Fruit fly (Drosophila melanogaster) whole organism, embryonic: ENCODE measurements around the gene CG8562.

Experiments
- Abd-B ChIP-seq: fragments of 200-800 bp; sonication (Bioruptor generic); optimal IDR thresholded peaks from 2 replicates; lab custom pipeline; 2018; ENCODE audit warnings: missing biosample characterization, mild to moderate bottlenecking, missing genetic modification characterization, moderate library complexity
- CG10274 ChIP-seq: fragments of 200-800 bp; sonication (Bioruptor generic); optimal IDR thresholded peaks from 3 replicates; lab custom pipeline; 2017; ENCODE audit warnings: missing biosample characterization, mild to moderate bottlenecking, missing genetic modification characterization
- CG10321 ChIP-seq: fragments of 200-800 bp; sonication (Bioruptor generic); IDR thresholded peaks from 2 replicates; pipeline ENCODE4 v1.3.6; 2022; ENCODE audit warnings: missing biosample characterization, missing genetic modification characterization
- CG10543 ChIP-seq: fragments of 200-800 bp; sonication (Bioruptor generic); optimal IDR thresholded peaks from 3 replicates; lab custom pipeline; 2017; ENCODE audit warnings: missing biosample characterization, mild to moderate bottlenecking, missing genetic modification characterization, moderate library complexity
- CG11456 ChIP-seq: fragments of 200-800 bp; sonication (Bioruptor generic); IDR thresholded peaks from 3 replicates; pipeline ENCODE4 v1.3.6; 2022; ENCODE audit warnings: missing biosample characterization, missing genetic modification characterization
- CG11696 ChIP-seq: fragments of 200-800 bp; sonication (Bioruptor generic); IDR thresholded peaks from 2 replicates; pipeline ENCODE4 v1.3.6; 2022; ENCODE audit warnings: missing biosample characterization, missing genetic modification characterization
- CG12104 ChIP-seq: fragments of 200-800 bp; sonication (Bioruptor generic); optimal IDR thresholded peaks from 3 replicates; lab custom pipeline; 2016; ENCODE audit warnings: missing biosample characterization, missing genetic modification characterization
- CG12769 ChIP-seq: fragments of 200-800 bp; sonication (Bioruptor generic); optimal IDR thresholded peaks from 2 replicates; lab custom pipeline; 2019; ENCODE audit warnings: missing biosample characterization, mild to moderate bottlenecking, missing genetic modification characterization, moderate library complexity
- CG13894 ChIP-seq: fragments of 200-800 bp; sonication (Bioruptor generic); optimal IDR thresholded peaks from 3 replicates; lab custom pipeline; 2018; ENCODE audit warnings: missing biosample characterization, mild to moderate bottlenecking, missing genetic modification characterization, moderate library complexity
- CG14441 ChIP-seq: fragments of 200-800 bp; sonication (Bioruptor generic); IDR thresholded peaks from 2 replicates; pipeline ENCODE4 v1.3.6; 2022; ENCODE audit warnings: missing biosample characterization, missing genetic modification characterization
- CG1529 ChIP-seq: fragments of 200-800 bp; sonication (Bioruptor generic); optimal IDR thresholded peaks from 3 replicates; lab custom pipeline; 2018; ENCODE audit warnings: missing biosample characterization, missing genetic modification characterization
- CG15601 ChIP-seq: fragments of 200-800 bp; sonication (Bioruptor generic); optimal IDR thresholded peaks from 3 replicates; lab custom pipeline; 2019; ENCODE audit warnings: missing biosample characterization, mild to moderate bottlenecking, missing genetic modification characterization, moderate library complexity
- CG1603 ChIP-seq: fragments of 200-800 bp; sonication (Bioruptor generic); optimal IDR thresholded peaks from 2 replicates; lab custom pipeline; 2019; ENCODE audit warnings: missing biosample characterization, mild to moderate bottlenecking, missing genetic modification characterization, moderate library complexity
- CG1832 ChIP-seq: fragments of 200-800 bp; sonication (Bioruptor generic); optimal IDR thresholded peaks from 2 replicates; lab custom pipeline; 2017; ENCODE audit warnings: missing biosample characterization, mild to moderate bottlenecking, missing genetic modification characterization, inconsistent platforms
- CG2116 ChIP-seq: fragments of 200-800 bp; sonication (Bioruptor generic); optimal IDR thresholded peaks from 3 replicates; lab custom pipeline; 2018; ENCODE audit warnings: missing biosample characterization, mild to moderate bottlenecking, missing genetic modification characterization
- CG2202 ChIP-seq: fragments of 200-800 bp; sonication (Bioruptor generic); optimal IDR thresholded peaks from 2 replicates; lab custom pipeline; 2018; ENCODE audit warnings: missing biosample characterization, mild to moderate bottlenecking, missing genetic modification characterization
- CG3065 ChIP-seq: fragments of 200-800 bp; sonication (Bioruptor generic); optimal IDR thresholded peaks from 2 replicates; lab custom pipeline; 2016; ENCODE audit warnings: missing biosample characterization, missing genetic modification characterization
- CG33213 ChIP-seq: fragments of 200-800 bp; sonication (Bioruptor generic); optimal IDR thresholded peaks from 3 replicates; lab custom pipeline; 2016; ENCODE audit warnings: missing biosample characterization, missing genetic modification characterization
- CG34376 ChIP-seq: fragments of 200-800 bp; sonication (Bioruptor generic); optimal IDR thresholded peaks from 2 replicates; lab custom pipeline; 2018; ENCODE audit warnings: missing biosample characterization, mild to moderate bottlenecking, missing genetic modification characterization
- CTCF ChIP-seq: fragments of 200-800 bp; sonication (Bioruptor generic); optimal IDR thresholded peaks from 2 replicates; lab custom pipeline; 2017; ENCODE audit warnings: missing biosample characterization, mild to moderate bottlenecking, missing genetic modification characterization, moderate library complexity
- Doc2 ChIP-seq: fragments of 200-800 bp; sonication (Bioruptor generic); IDR thresholded peaks from 2 replicates; pipeline ENCODE4 v1.3.6; 2022; ENCODE audit warnings: missing biosample characterization, missing genetic modification characterization
- E2f2 ChIP-seq: fragments of 200-800 bp; sonication (Bioruptor generic); IDR thresholded peaks from 2 replicates; pipeline ENCODE4 v1.3.6; 2022; ENCODE audit warnings: missing biosample characterization, missing genetic modification characterization
- ERR ChIP-seq: fragments of 200-800 bp; sonication (Bioruptor generic); optimal IDR thresholded peaks from 2 replicates; lab custom pipeline; 2016; ENCODE audit warnings: missing biosample characterization, missing genetic modification characterization
- Hr51 ChIP-seq, 2 experiments: fragments of 200-800 bp; sonication (Bioruptor generic); optimal IDR thresholded peaks; 2 replicates in 1 of 2; 3 replicates in 1 of 2; lab custom pipeline; 2016 to 2018; ENCODE audit warnings: missing biosample characterization in 2 of 2, missing genetic modification characterization in 2 of 2, mild to moderate bottlenecking in 1 of 2, moderate library complexity in 1 of 2
- Lpt ChIP-seq: fragments of >200 bp; optimal IDR thresholded peaks from 2 replicates; lab custom pipeline; 2018; ENCODE audit warnings: missing biosample characterization, missing genetic modification characterization
- MBD-R2 ChIP-seq: fragments of 200-800 bp; sonication (Bioruptor generic); IDR thresholded peaks from 2 replicates; pipeline ENCODE4 v1.3.6; 2022; ENCODE audit warnings: missing biosample characterization, missing genetic modification characterization
- Max ChIP-seq: fragments of 200-800 bp; sonication (Bioruptor generic); optimal IDR thresholded peaks from 2 replicates; lab custom pipeline; 2016; ENCODE audit warnings: missing biosample characterization, mild to moderate bottlenecking, missing genetic modification characterization
- Nf-YC ChIP-seq: fragments of 200-800 bp; optimal IDR thresholded peaks from 3 replicates; lab custom pipeline; 2019; ENCODE audit warnings: missing biosample characterization, mild to moderate bottlenecking, missing genetic modification characterization, moderate library complexity
- Rx ChIP-seq: fragments of 200-800 bp; sonication (Bioruptor generic); IDR thresholded peaks from 2 replicates; pipeline ENCODE4 v1.3.6; 2022; ENCODE audit warnings: missing biosample characterization, missing genetic modification characterization
- Scr ChIP-seq: fragments of 200-800 bp; sonication (Bioruptor generic); IDR thresholded peaks from 2 replicates; pipeline ENCODE4 v1.3.6; 2022; ENCODE audit warnings: missing biosample characterization, missing genetic modification characterization; ENCODE audit not compliant: partially characterized antibody
- Xrp1 ChIP-seq: fragments of 200-800 bp; sonication (Bioruptor generic); IDR thresholded peaks from 2 replicates; pipeline ENCODE4 v1.3.6; 2022; ENCODE audit warnings: missing biosample characterization, missing genetic modification characterization
- aop ChIP-seq: fragments of 200-800 bp; sonication (Bioruptor generic); IDR thresholded peaks from 2 replicates; pipeline ENCODE4 v1.3.6; 2022; ENCODE audit warnings: missing biosample characterization, missing genetic modification characterization
- chm ChIP-seq: fragments of 200-800 bp; sonication (Bioruptor generic); IDR thresholded peaks from 2 replicates; pipeline ENCODE4 v1.3.6; 2022; ENCODE audit warnings: missing biosample characterization, missing genetic modification characterization
- disco-r ChIP-seq: fragments of 200-800 bp; sonication (Bioruptor generic); optimal IDR thresholded peaks from 2 replicates; lab custom pipeline; 2016; ENCODE audit warnings: missing biosample characterization, missing genetic modification characterization
- emc ChIP-seq: fragments of 200-800 bp; sonication (Bioruptor generic); optimal IDR thresholded peaks from 2 replicates; lab custom pipeline; 2016; ENCODE audit warnings: missing biosample characterization, missing genetic modification characterization
- en ChIP-seq: fragments of 200-800 bp; sonication (Bioruptor generic); optimal IDR thresholded peaks from 2 replicates; lab custom pipeline; 2016; ENCODE audit warnings: missing biosample characterization, missing genetic modification characterization
- klu ChIP-seq: fragments of 200-800 bp; sonication (Bioruptor generic); IDR thresholded peaks from 2 replicates; pipeline ENCODE4 v1.3.6; 2022; ENCODE audit warnings: missing biosample characterization, missing genetic modification characterization
- maf-S ChIP-seq: fragments of 200-800 bp; sonication (Bioruptor generic); optimal IDR thresholded peaks from 2 replicates; lab custom pipeline; 2016; ENCODE audit warnings: missing biosample characterization, missing genetic modification characterization
- nau ChIP-seq: fragments of 200-800 bp; sonication (Bioruptor generic); optimal IDR thresholded peaks from 3 replicates; lab custom pipeline; 2017; ENCODE audit warnings: missing biosample characterization, mild to moderate bottlenecking, missing genetic modification characterization, missing genetic modification reagents
- odd ChIP-seq: fragments of 200-800 bp; sonication (Bioruptor generic); optimal IDR thresholded peaks from 2 replicates; lab custom pipeline; 2017; ENCODE audit warnings: missing biosample characterization, mild to moderate bottlenecking, missing genetic modification characterization
- phol ChIP-seq: fragments of 200-800 bp; sonication (Bioruptor generic); optimal IDR thresholded peaks from 3 replicates; lab custom pipeline; 2018; ENCODE audit warnings: missing biosample characterization, mild to moderate bottlenecking, missing genetic modification characterization, moderate library complexity
- prd ChIP-seq, 3 experiments: fragments of >200 bp in 2 of 3; fragments of 200-800 bp in 1 of 3; sonication (Bioruptor generic) in 1 of 3; optimal IDR thresholded peaks in 2 of 3; IDR thresholded peaks in 1 of 3; 2 replicates in 2 of 3; 3 replicates in 1 of 3; pipeline versions ENCODE4 v1.3.6 to Lab custom; 2017 to 2022; ENCODE audit warnings: missing biosample characterization in 1 of 3, missing genetic modification characterization in 1 of 3
- repo ChIP-seq: fragments of 200-800 bp; sonication (Bioruptor generic); optimal IDR thresholded peaks from 2 replicates; lab custom pipeline; 2016; ENCODE audit warnings: missing biosample characterization, missing genetic modification characterization
- ro ChIP-seq: fragments of 200-800 bp; sonication (Bioruptor generic); IDR thresholded peaks from 2 replicates; pipeline ENCODE4 v1.3.6; 2022; ENCODE audit warnings: missing biosample characterization, missing genetic modification characterization
- slbo ChIP-seq: fragments of 200-800 bp; sonication (Bioruptor generic); IDR thresholded peaks from 2 replicates; pipeline ENCODE4 v1.3.6; 2022; ENCODE audit warnings: missing biosample characterization, missing genetic modification characterization
- slou ChIP-seq: fragments of 200-800 bp; sonication (Bioruptor generic); optimal IDR thresholded peaks from 3 replicates; lab custom pipeline; 2016; ENCODE audit warnings: missing biosample characterization, missing genetic modification characterization
- sqz ChIP-seq: fragments of 200-800 bp; sonication (Bioruptor generic); optimal IDR thresholded peaks from 3 replicates; lab custom pipeline; 2018; ENCODE audit warnings: missing biosample characterization, mild to moderate bottlenecking, missing genetic modification characterization
- tna ChIP-seq: fragments of 200-800 bp; sonication (Bioruptor generic); IDR thresholded peaks from 2 replicates; pipeline ENCODE4 v1.3.6; 2022; ENCODE audit warnings: missing biosample characterization, missing genetic modification characterization; ENCODE audit not compliant: partially characterized antibody
- zfh1 ChIP-seq: fragments of 200-800 bp; sonication (Bioruptor generic); IDR thresholded peaks from 3 replicates; pipeline ENCODE4 v1.3.6; 2022; ENCODE audit warnings: missing biosample characterization, missing genetic modification characterization

CG8562 gene

dm6 chr3L:7367798-7368678, 30.0 kb upstream of the CG8562 start (continued):
- TF ChIP-seq Nf-YC (tag; lab: Kevin White, UChicago) (peak; percentile 31), CG34376 (GFP tag; lab: Kevin White, UChicago) (peak; percentile 80), CG3065 (GFP tag; lab: Kevin White, UChicago) (no peak), Lpt (GFP tag; lab: Kevin White, UChicago) (no peak), odd (GFP tag; lab: Kevin White, UChicago) (no peak), CG2116 (GFP tag; lab: Kevin White, UChicago) (no peak), CTCF (GFP tag; lab: Kevin White, UChicago) (peak; percentile 39), CG12769 (tag; lab: Kevin White, UChicago) (peak; percentile 48), Hr51 (GFP tag; optimal IDR thresholded peaks at IDR 0.05; lab: Kevin White, UChicago) (peak in 1 of 2 experiments; percentile 40), klu (GFP tag; lab: Robert Waterston, UW) (peak; percentile 46), tna (no peak), Doc2 (GFP tag; lab: Robert Waterston, UW) (no peak), slou (GFP tag; lab: Kevin White, UChicago) (no peak), zfh1 (GFP tag; lab: Robert Waterston, UW) (peak; percentile 47; the same call in 2 of the 3 replicates), emc (GFP tag; lab: Kevin White, UChicago) (no peak), CG14441 (GFP tag; lab: Robert Waterston, UW) (no peak), Scr (GFP tag; lab: Robert Waterston, UW) (no peak), CG11456 (no peak), aop (no peak), nau (GFP tag; lab: Kevin White, UChicago) (no peak), CG1529 (GFP tag; lab: Kevin White, UChicago) (no peak), en (GFP tag; lab: Kevin White, UChicago) (peak; percentile 9), slbo (GFP tag; lab: Robert Waterston, UW) (peak; percentile 45), CG10321 (no peak), CG10543 (GFP tag; lab: Kevin White, UChicago) (peak; percentile 27), disco-r (no peak), CG10274 (GFP tag; lab: Kevin White, UChicago) (peak; percentile 0), CG12104 (no peak), Xrp1 (GFP tag; lab: Robert Waterston, UW) (peak; percentile 47; the same call in 1 of the 2 replicates), sqz (GFP tag; lab: Kevin White, UChicago) (peak; percentile 33), CG2202 (tag; lab: Kevin White, UChicago) (no peak), CG11696 (GFP tag; lab: Robert Waterston, UW) (no peak), E2f2 (GFP tag; lab: Robert Waterston, UW) (peak; percentile 24; the same call in 1 of the 2 replicates), MBD-R2 (no peak; the same call in 1 of the 2 replicates), Rx (GFP tag; lab: Robert Waterston, UW) (0 out of 2 replicates have a peak, but pooled peaks have one; percentile 9), phol (tag; lab: Kevin White, UChicago) (peak; percentile 40), ERR (no peak), repo (peak; percentile 2), maf-S (GFP tag; lab: Kevin White, UChicago) (no peak), CG1832 (GFP tag; lab: Kevin White, UChicago) (no peak), Abd-B (no peak), CG33213 (GFP tag; lab: Kevin White, UChicago) (no peak), CG15601 (tag; lab: Kevin White, UChicago) (no peak), chm (GFP tag; lab: Robert Waterston, UW) (0 out of 2 replicates have a peak, but pooled peaks have one; percentile 8), Max (GFP tag; lab: Kevin White, UChicago) (no peak), ro (no peak), CG1603 (tag; lab: Kevin White, UChicago) (peak; percentile 12), prd (optimal IDR thresholded peaks at IDR 0.05; lab: Kevin White, UChicago) (no peak), prd (GFP tag; IDR thresholded peaks at IDR 0.05; lab: Robert Waterston, UW) (no peak), CG13894 (no peak)
